Worm (Caenorhabditis elegans) whole organism, midembryonic: Measurements from ENCODE around the gene nhr-91.

Experiments
- T22C8.4 ChIP-seq: fragments of 200-800 bp; sonication (Bioruptor generic); IDR thresholded peaks from 2 replicates; pipeline ENCODE4 v1.3.6; 2022; ENCODE audit warnings: missing genetic modification characterization, missing compliant biosample characterization
- cog-1 ChIP-seq: sonication (generic microtip); optimal IDR thresholded peaks from 2 replicates; lab custom pipeline; 2016; ENCODE audit warnings: missing genetic modification characterization, missing compliant biosample characterization
- flt-1 ChIP-seq: fragments of 200-800 bp; sonication (Bioruptor generic); IDR thresholded peaks from 2 replicates; pipeline ENCODE4 v1.3.6; 2022; ENCODE audit warnings: missing genetic modification characterization, missing compliant biosample characterization
- klf-2 ChIP-seq: fragments of 200-800 bp; sonication (Bioruptor generic); conservative IDR thresholded peaks from 2 replicates; pipeline ENCODE4 v1.3.6; 2022; ENCODE audit warnings: missing genetic modification reagents, missing genetic modification characterization, missing compliant biosample characterization
- med-1 ChIP-seq: sonication (generic microtip); optimal IDR thresholded peaks from 2 replicates; lab custom pipeline; 2017; ENCODE audit warnings: missing genetic modification characterization, mild to moderate bottlenecking, missing compliant biosample characterization, antibody characterized with exemption, missing genetic modification reagents; ENCODE audit not compliant: insufficient read depth
- ref-1 ChIP-seq: fragments of 200-800 bp; sonication (Bioruptor generic); conservative IDR thresholded peaks from 2 replicates; pipeline ENCODE4 v1.3.6; 2022; ENCODE audit warnings: missing genetic modification reagents, missing genetic modification characterization, missing compliant biosample characterization
- ztf-23 ChIP-seq: fragments of 200-800 bp; sonication (Bioruptor generic); IDR thresholded peaks from 2 replicates; pipeline ENCODE4 v1.3.6; 2022; ENCODE audit warnings: missing genetic modification reagents, missing genetic modification characterization, missing compliant biosample characterization
- ztf-29 ChIP-seq: fragments of 200-800 bp; sonication (Bioruptor generic); IDR thresholded peaks from 2 replicates; pipeline ENCODE4 v1.3.6; 2022; ENCODE audit warnings: missing genetic modification reagents, missing genetic modification characterization, missing compliant biosample characterization

DNA sequence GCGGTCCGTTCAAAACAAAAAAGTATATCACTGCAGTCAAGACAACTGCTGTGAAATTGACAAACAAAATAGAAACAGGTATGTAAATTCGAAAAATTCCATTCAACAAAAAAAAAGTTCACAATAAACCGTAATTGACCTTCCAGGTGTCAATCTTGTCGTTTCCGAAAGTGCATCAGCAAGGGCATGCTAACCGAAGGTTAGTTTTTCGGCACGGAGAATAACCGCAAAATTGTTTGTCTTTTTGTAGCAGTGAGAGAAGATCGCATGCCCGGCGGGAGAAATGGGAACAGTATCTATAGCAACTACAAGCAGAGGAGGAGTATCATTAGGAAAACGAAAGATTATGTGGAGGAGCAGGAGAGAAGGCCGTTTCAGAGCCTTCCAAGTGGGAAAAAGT lies 3.5 kb downstream of the nhr-91 start:
- TF ChIP-seq T22C8.4 (GFP tag; lab: Robert Waterston, UW) (no peak), ztf-23 (GFP tag; lab: Robert Waterston, UW) (no peak), ref-1 (no peak), flt-1 (GFP tag; lab: Robert Waterston, UW) (no peak), cog-1 (tag; lab: Kevin White, UChicago) (no peak), ztf-29 (GFP tag; lab: Robert Waterston, UW) (no peak), med-1 (no peak), klf-2 (GFP tag; lab: Robert Waterston, UW) (no peak)
